Worm (Caenorhabditis elegans) whole organism, L2 larva: ENCODE measurements around the gene ZK632.4.

ENCODE experiments used
- C34F6.9 ChIP-seq: fragments of 150-350 bp; optimal IDR thresholded peaks from 2 replicates; lab custom pipeline; 2014; ENCODE audit warnings: missing biosample characterization, missing genetic modification characterization
- R02D3.7 ChIP-seq: fragments of 150-350 bp; optimal IDR thresholded peaks from 2 replicates; lab custom pipeline; 2014; ENCODE audit warnings: missing biosample characterization, missing genetic modification characterization
- Y55F3AM.14 ChIP-seq: fragments of 200-800 bp; sonication (Bioruptor generic); optimal IDR thresholded peaks from 2 replicates; lab custom pipeline; 2018; ENCODE audit warnings: mild to moderate bottlenecking, missing genetic modification characterization, missing compliant biosample characterization
- ZK546.5 ChIP-seq: sonication (generic microtip); optimal IDR thresholded peaks from 2 replicates; lab custom pipeline; 2017; ENCODE audit warnings: missing biosample characterization, missing genetic modification characterization
- alr-1 ChIP-seq: fragments of 150-350 bp; optimal IDR thresholded peaks from 2 replicates; lab custom pipeline; 2014; ENCODE audit warnings: missing biosample characterization, missing genetic modification characterization
- aly-2 ChIP-seq: fragments of 150-350 bp; optimal IDR thresholded peaks from 2 replicates; lab custom pipeline; 2014; ENCODE audit warnings: missing biosample characterization, missing genetic modification characterization
- ama-1 ChIP-seq: fragments of 150-350 bp; optimal IDR thresholded peaks from 2 replicates; lab custom pipeline; 2018; ENCODE audit warnings: inconsistent platforms
- ceh-16 ChIP-seq: fragments of 150-350 bp; optimal IDR thresholded peaks from 2 replicates; lab custom pipeline; 2014; ENCODE audit warnings: missing biosample characterization, missing genetic modification characterization
- ceh-82 ChIP-seq: fragments of 150-350 bp; optimal IDR thresholded peaks from 2 replicates; lab custom pipeline; 2014; ENCODE audit warnings: missing biosample characterization, missing genetic modification characterization
- crh-2 ChIP-seq: sonication (generic microtip); optimal IDR thresholded peaks from 2 replicates; lab custom pipeline; 2017; ENCODE audit warnings: missing biosample characterization, missing genetic modification characterization
- dmd-4 ChIP-seq: sonication (generic microtip); optimal IDR thresholded peaks from 2 replicates; lab custom pipeline; 2017; ENCODE audit warnings: missing biosample characterization, missing genetic modification characterization
- egl-27 ChIP-seq: sonication (generic microtip); optimal IDR thresholded peaks from 3 replicates; lab custom pipeline; 2017; ENCODE audit warnings: missing biosample characterization, missing genetic modification reagents, missing genetic modification characterization
- elt-1 ChIP-seq: fragments of 150-350 bp; optimal IDR thresholded peaks from 2 replicates; lab custom pipeline; 2014; ENCODE audit warnings: missing biosample characterization, missing genetic modification characterization
- elt-3 ChIP-seq: sonication (generic microtip); optimal IDR thresholded peaks from 2 replicates; lab custom pipeline; 2017; ENCODE audit warnings: missing biosample characterization, missing genetic modification characterization
- fos-1 ChIP-seq: fragments of 150-350 bp; optimal IDR thresholded peaks from 2 replicates; lab custom pipeline; 2014; ENCODE audit warnings: missing biosample characterization, missing genetic modification characterization
- gmeb-1 ChIP-seq: fragments of 150-350 bp; optimal IDR thresholded peaks from 2 replicates; lab custom pipeline; 2014; ENCODE audit warnings: missing biosample characterization, missing genetic modification characterization
- lin-39 ChIP-seq: fragments of 150-350 bp; optimal IDR thresholded peaks from 2 replicates; lab custom pipeline; 2014; ENCODE audit warnings: missing biosample characterization, missing genetic modification reagents, missing genetic modification characterization
- lsy-2 ChIP-seq, 2 experiments: fragments of 150-350 bp in 1 of 2; sonication (generic microtip) in 1 of 2; optimal IDR thresholded peaks; 2 replicates each; lab custom pipeline; 2014 to 2017; ENCODE audit warnings: missing biosample characterization in 2 of 2, missing genetic modification characterization in 2 of 2
- mbf-1 ChIP-seq: sonication (generic microtip); optimal IDR thresholded peaks from 2 replicates; lab custom pipeline; 2017; ENCODE audit warnings: missing biosample characterization, missing genetic modification characterization
- mdl-1 ChIP-seq, 2 experiments: fragments of 150-350 bp in 1 of 2; sonication (generic microtip) in 1 of 2; optimal IDR thresholded peaks; 2 replicates each; lab custom pipeline; 2017; ENCODE audit warnings: missing biosample characterization in 2 of 2, missing genetic modification characterization in 2 of 2
- nhr-10 ChIP-seq: sonication (generic microtip); optimal IDR thresholded peaks from 2 replicates; lab custom pipeline; 2017; ENCODE audit warnings: missing biosample characterization, missing genetic modification characterization
- nhr-11 ChIP-seq: fragments of 150-350 bp; optimal IDR thresholded peaks from 2 replicates; lab custom pipeline; 2014; ENCODE audit warnings: missing biosample characterization, missing genetic modification characterization
- nhr-129 ChIP-seq: fragments of 150-350 bp; optimal IDR thresholded peaks from 2 replicates; lab custom pipeline; 2014; ENCODE audit warnings: missing biosample characterization, missing genetic modification characterization
- nhr-21 ChIP-seq: fragments of 150-350 bp; optimal IDR thresholded peaks from 2 replicates; lab custom pipeline; 2014; ENCODE audit warnings: missing biosample characterization, missing genetic modification characterization
- nhr-23 ChIP-seq: fragments of 150-350 bp; optimal IDR thresholded peaks from 2 replicates; lab custom pipeline; 2014; ENCODE audit warnings: missing biosample characterization, missing genetic modification reagents, missing genetic modification characterization
- nhr-25 ChIP-seq: fragments of 150-350 bp; sonication (generic microtip); optimal IDR thresholded peaks from 3 replicates; lab custom pipeline; 2014; ENCODE audit warnings: missing biosample characterization, missing genetic modification characterization
- nhr-77 ChIP-seq: fragments of 150-350 bp; optimal IDR thresholded peaks from 2 replicates; lab custom pipeline; 2014; ENCODE audit warnings: missing biosample characterization, missing genetic modification characterization
- peb-1 ChIP-seq: fragments of 150-350 bp; optimal IDR thresholded peaks from 2 replicates; lab custom pipeline; 2014; ENCODE audit warnings: missing biosample characterization, missing genetic modification characterization
- sem-4 ChIP-seq: fragments of 150-350 bp; optimal IDR thresholded peaks from 2 replicates; lab custom pipeline; 2014; ENCODE audit warnings: missing biosample characterization, missing genetic modification reagents, missing genetic modification characterization
- skn-1 ChIP-seq: sonication (generic microtip); optimal IDR thresholded peaks from 2 replicates; lab custom pipeline; 2017; ENCODE audit warnings: missing biosample characterization, missing genetic modification characterization
- sma-9 ChIP-seq, 2 experiments: fragments of 150-350 bp in 1 of 2; sonication (generic microtip) in 1 of 2; optimal IDR thresholded peaks; 2 replicates each; lab custom pipeline; 2014 to 2016; ENCODE audit warnings: missing genetic modification characterization in 2 of 2, mild to moderate bottlenecking in 1 of 2, missing biosample characterization in 1 of 2, missing compliant biosample characterization in 1 of 2, missing genetic modification reagents in 1 of 2, moderate library complexity in 1 of 2
- snpc-4 ChIP-seq: fragments of 150-350 bp; optimal IDR thresholded peaks from 2 replicates; lab custom pipeline; 2014; ENCODE audit warnings: missing biosample characterization, missing genetic modification characterization
- unc-39 ChIP-seq: fragments of 150-350 bp; optimal IDR thresholded peaks from 2 replicates; lab custom pipeline; 2014; ENCODE audit warnings: missing biosample characterization, missing genetic modification characterization
- unc-55 ChIP-seq: fragments of 150-350 bp; sonication (generic microtip); optimal IDR thresholded peaks from 3 replicates; lab custom pipeline; 2014; ENCODE audit warnings: missing biosample characterization, missing genetic modification reagents, missing genetic modification characterization
- unc-62 ChIP-seq: fragments of 150-350 bp; optimal IDR thresholded peaks from 2 replicates; lab custom pipeline; 2014; ENCODE audit warnings: missing biosample characterization, missing genetic modification reagents, missing genetic modification characterization
- zag-1 ChIP-seq: fragments of 150-350 bp; optimal IDR thresholded peaks from 2 replicates; lab custom pipeline; 2014; ENCODE audit warnings: missing biosample characterization, missing genetic modification characterization
- ztf-1 ChIP-seq: fragments of 200-800 bp; sonication (Bioruptor generic); conservative IDR thresholded peaks from 2 replicates; pipeline ENCODE4 v1.3.6; 2022; ENCODE audit warnings: missing genetic modification characterization, missing compliant biosample characterization
- ztf-11 ChIP-seq: sonication (generic microtip); optimal IDR thresholded peaks from 2 replicates; lab custom pipeline; 2017; ENCODE audit warnings: missing biosample characterization, missing genetic modification characterization
- ztf-4 ChIP-seq: fragments of 150-350 bp; optimal IDR thresholded peaks from 2 replicates; lab custom pipeline; 2014; ENCODE audit warnings: missing biosample characterization, missing genetic modification characterization

ZK632.4 gene

ce11 chrIII:9775916-9776315 lies 31.3 kb downstream of the ZK632.4 start:
- TF ChIP-seq nhr-11 (tag; lab: Kevin White, UChicago): no peak
- TF ChIP-seq gmeb-1 (tag; lab: Kevin White, UChicago): peak; percentile 59
- TF ChIP-seq Y55F3AM.14 (GFP tag; lab: Kevin White, UChicago): no peak
- no peak for TF ChIP-seq nhr-77 (tag; lab: Kevin White, UChicago)
- peak; percentile 27 for TF ChIP-seq unc-55 (GFP tag; lab: Kevin White, UChicago)
- TF ChIP-seq mdl-1 (tag; optimal IDR thresholded peaks at IDR 0.05; lab: Kevin White, UChicago): no peak
- no peak for TF ChIP-seq crh-2 (tag; lab: Kevin White, UChicago)
- no peak for TF ChIP-seq sma-9 (GFP tag; optimal IDR thresholded peaks at IDR 0.05; lab: Kevin White, UChicago)
- no peak for TF ChIP-seq sma-9 (tag; optimal IDR thresholded peaks at IDR 0.05; lab: Kevin White, UChicago)
- TF ChIP-seq ztf-4 (tag; lab: Kevin White, UChicago): no peak
- peak in 1 of 2 experiments; percentile 39 for TF ChIP-seq lsy-2 (tag; optimal IDR thresholded peaks at IDR 0.05; lab: Kevin White, UChicago)
- TF ChIP-seq nhr-23 (tag; lab: Kevin White, UChicago): no peak
- no peak for TF ChIP-seq egl-27 (tag; lab: Kevin White, UChicago)
- no peak for TF ChIP-seq nhr-21 (tag; lab: Kevin White, UChicago)
- TF ChIP-seq unc-39 (tag; lab: Kevin White, UChicago): no peak

- TF ChIP-seq nhr-77 (tag; lab: Kevin White, UChicago) (no peak), ztf-11 (tag; lab: Kevin White, UChicago) (no peak), nhr-25 (tag; lab: Kevin White, UChicago) (no peak)
Observed at ce11 chrIII:9772394-9772793, 34.9 kb downstream of the ZK632.4 start.

- TF ChIP-seq sem-4 (tag; lab: Kevin White, UChicago): no peak
- no peak for TF ChIP-seq ceh-82 (tag; lab: Kevin White, UChicago)
- TF ChIP-seq nhr-23 (tag; lab: Kevin White, UChicago): no peak
- TF ChIP-seq aly-2 (tag; lab: Kevin White, UChicago): no peak
- no peak for TF ChIP-seq alr-1 (tag; lab: Kevin White, UChicago)
- TF ChIP-seq gmeb-1 (tag; lab: Kevin White, UChicago): no peak
- TF ChIP-seq R02D3.7 (tag; lab: Kevin White, UChicago): no peak
- no peak for TF ChIP-seq skn-1 (tag; lab: Kevin White, UChicago)
- TF ChIP-seq mdl-1 (tag; optimal IDR thresholded peaks at IDR 0.05; lab: Kevin White, UChicago): no peak
- TF ChIP-seq peb-1: no peak
- TF ChIP-seq crh-2 (tag; lab: Kevin White, UChicago): no peak
- no peak for TF ChIP-seq ztf-1 (GFP tag; lab: Robert Waterston, UW)
- TF ChIP-seq elt-3: no peak
- no peak for TF ChIP-seq ceh-16
- TF ChIP-seq elt-1 (tag; lab: Kevin White, UChicago): no peak
- no peak for TF ChIP-seq unc-55 (GFP tag; lab: Kevin White, UChicago)
- no peak for TF ChIP-seq nhr-129
Observed at ce11 chrIII:9770590-9770989, 36.7 kb downstream of the ZK632.4 start.

- TF ChIP-seq R02D3.7 (tag; lab: Kevin White, UChicago): no peak
- no peak for TF ChIP-seq mbf-1 (tag; lab: Kevin White, UChicago)
- no peak for TF ChIP-seq lin-39 (tag; lab: Kevin White, UChicago)
- TF ChIP-seq nhr-129: no peak
- TF ChIP-seq elt-3: no peak
- no peak for TF ChIP-seq unc-62 (GFP tag; lab: Kevin White, UChicago)
Observed at ce11 chrIII:9768023-9768422, 39.2 kb downstream of the ZK632.4 start.

- TF ChIP-seq elt-1 (tag; lab: Kevin White, UChicago) (no peak), snpc-4 (tag; lab: Kevin White, UChicago) (no peak), ceh-16 (no peak), egl-27 (tag; lab: Kevin White, UChicago) (no peak), gmeb-1 (tag; lab: Kevin White, UChicago) (no peak), nhr-25 (tag; lab: Kevin White, UChicago) (no peak), C34F6.9 (tag; lab: Kevin White, UChicago) (no peak), ztf-4 (tag; lab: Kevin White, UChicago) (no peak), ama-1 (lab: Kevin White, UChicago) (no peak), nhr-10 (tag; lab: Kevin White, UChicago) (no peak), lsy-2 (tag; optimal IDR thresholded peaks at IDR 0.05; lab: Kevin White, UChicago) (no peak), zag-1 (tag; lab: Kevin White, UChicago) (no peak), fos-1 (tag; lab: Kevin White, UChicago) (no peak), dmd-4 (no peak), ZK546.5 (no peak)
Observed at ce11 chrIII:9767095-9767494, 40.2 kb downstream of the ZK632.4 start.
